Worm (Caenorhabditis elegans): ENCODE measurements around the gene gpd-2.
A peak's percentile ranks its signal among the peaks of the same experiment; 100 is the strongest.

gpd-2 gene

ce11 chrX:3094304-3094703 is 20.2 kb downstream of the gpd-2 start, which contains the start of gene wrt-2:
wrt-2 (minus strand) TSS chrX:3094349.
- TF ChIP-seq eyg-1 (tag; optimal IDR thresholded peaks at IDR 0.05) = no peak
- no peak for TF ChIP-seq hlh-8 (tag; optimal IDR thresholded peaks at IDR 0.05)
- no peak for TF ChIP-seq fkh-10 (GFP tag; optimal IDR thresholded peaks at IDR 0.05)
- no peak for TF ChIP-seq dmd-4 (tag; optimal IDR thresholded peaks at IDR 0.05; ENCODE audit: borderline replicate concordance)
- TF ChIP-seq hlh-30 (tag; optimal IDR thresholded peaks at IDR 0.05; ENCODE audit: insufficient read depth) = no peak
- TF ChIP-seq tbx-7 (tag; optimal IDR thresholded peaks at IDR 0.05) = no peak
- no peak for TF ChIP-seq T23F11.4 (GFP tag; optimal IDR thresholded peaks at IDR 0.05)
- no peak for TF ChIP-seq pha-4 (tag; optimal IDR thresholded peaks at IDR 0.05)
- TF ChIP-seq odd-2 (tag; optimal IDR thresholded peaks at IDR 0.05) = no peak
- TF ChIP-seq fkh-6 (tag; optimal IDR thresholded peaks at IDR 0.05) = no peak
- no peak for TF ChIP-seq ceh-31 (tag; optimal IDR thresholded peaks at IDR 0.05)

- no peak for TF ChIP-seq ceh-22 (tag; optimal IDR thresholded peaks at IDR 0.05)
- no peak for TF ChIP-seq tbx-2 (tag; optimal IDR thresholded peaks at IDR 0.05)
- no peak for TF ChIP-seq fkh-10 (GFP tag; optimal IDR thresholded peaks at IDR 0.05)
- no peak for TF ChIP-seq elt-2 (tag; optimal IDR thresholded peaks at IDR 0.05)
- TF ChIP-seq hlh-15 (tag; optimal IDR thresholded peaks at IDR 0.05) = no peak
- TF ChIP-seq ceh-14 (tag; optimal IDR thresholded peaks at IDR 0.05) = no peak
- no peak for TF ChIP-seq madf-2 (tag; optimal IDR thresholded peaks at IDR 0.05)
- no peak for TF ChIP-seq ztf-16 (tag; optimal IDR thresholded peaks at IDR 0.05)
- no peak for TF ChIP-seq gmeb-2 (tag; optimal IDR thresholded peaks at IDR 0.05)
- no peak for TF ChIP-seq pax-1 (tag; optimal IDR thresholded peaks at IDR 0.05)
These were observed 22.0 kb downstream of the gpd-2 start for ce11 chrX:3092460-3092859.

ce11 chrX:3091119-3091746 is 23.3 kb downstream of the gpd-2 start:
- TF ChIP-seq pros-1 (tag; optimal IDR thresholded peaks at IDR 0.05) (no peak), lim-6 (tag; optimal IDR thresholded peaks at IDR 0.05) (no peak), ets-4 (tag; optimal IDR thresholded peaks at IDR 0.05) (no peak), hlh-13 (GFP tag; optimal IDR thresholded peaks at IDR 0.05) (no peak), C08G9.2 (tag; optimal IDR thresholded peaks at IDR 0.05) (no peak), ahr-1 (tag; optimal IDR thresholded peaks at IDR 0.05) (no peak), pag-3 (tag; optimal IDR thresholded peaks at IDR 0.05; ENCODE audit: borderline replicate concordance) (no peak), elt-2 (tag; optimal IDR thresholded peaks at IDR 0.05) (no peak), tbx-2 (tag; optimal IDR thresholded peaks at IDR 0.05) (no peak), ceh-19 (GFP tag; optimal IDR thresholded peaks at IDR 0.05) (no peak), nhr-11 (tag; optimal IDR thresholded peaks at IDR 0.05) (no peak), sox-2 (GFP tag; IDR thresholded peaks at IDR 0.05) (no peak), hlh-6 (tag; optimal IDR thresholded peaks at IDR 0.05) (no peak), hlh-15 (tag; optimal IDR thresholded peaks at IDR 0.05) (no peak), ceh-22 (tag; optimal IDR thresholded peaks at IDR 0.05) (no peak), nfya-1 (tag; optimal IDR thresholded peaks at IDR 0.05) (no peak), unc-3 (GFP tag; conservative IDR thresholded peaks at IDR 0.05) (no peak), unc-3 (tag; optimal IDR thresholded peaks at IDR 0.05) (no peak), C38D4.7 (GFP tag; optimal IDR thresholded peaks at IDR 0.05) (no peak), ceh-14 (tag; optimal IDR thresholded peaks at IDR 0.05) (no peak), T23F11.4 (GFP tag; optimal IDR thresholded peaks at IDR 0.05) (no peak)

- TF ChIP-seq rnt-1 (tag; optimal IDR thresholded peaks at IDR 0.05) (no peak), unc-42 (tag; optimal IDR thresholded peaks at IDR 0.05) (peak; percentile 50), elt-2 (tag; optimal IDR thresholded peaks at IDR 0.05) (peak; percentile 69), che-1 (tag; optimal IDR thresholded peaks at IDR 0.05) (peak; percentile 13), C08G9.2 (tag; optimal IDR thresholded peaks at IDR 0.05) (peak; percentile 17), hlh-30 (tag; optimal IDR thresholded peaks at IDR 0.05; ENCODE audit: insufficient read depth) (peak; percentile 44), pros-1 (tag; optimal IDR thresholded peaks at IDR 0.05) (no peak), ceh-31 (tag; optimal IDR thresholded peaks at IDR 0.05) (peak; percentile 43), nfya-1 (tag; optimal IDR thresholded peaks at IDR 0.05) (peak; percentile 39), unc-86 (tag; optimal IDR thresholded peaks at IDR 0.05) (no peak), sdc-2 (tag; optimal IDR thresholded peaks at IDR 0.05) (peak; percentile 62), ceh-18 (tag; optimal IDR thresholded peaks at IDR 0.05) (peak; percentile 49), tbx-2 (tag; optimal IDR thresholded peaks at IDR 0.05) (peak; percentile 47), pax-1 (tag; optimal IDR thresholded peaks at IDR 0.05) (no peak), fkh-6 (tag; optimal IDR thresholded peaks at IDR 0.05) (peak; percentile 13), hlh-15 (tag; optimal IDR thresholded peaks at IDR 0.05) (no peak)
These were observed 24.5 kb downstream of the gpd-2 start for ce11 chrX:3089894-3090414.
